Fruit fly (Drosophila melanogaster) ovary, adult (tissue): ENCODE measurements around the gene CHKov2.

Experiments used
- CG17801 ChIP-seq: fragments of 200-800 bp; optimal IDR thresholded peaks from 2 replicates; lab custom pipeline; 2019; ENCODE audit warnings: missing biosample characterization, mild to moderate bottlenecking, missing genetic modification characterization, moderate library complexity; ENCODE audit not compliant: partially characterized antibody

CHKov2 gene

dm6 chr3R:25331103-25331502, at the start of gene CHKov2:
TSS of gene CHKov2 (minus strand) at chr3R:25331203.
- no peak for TF ChIP-seq CG17801

- TF ChIP-seq CG17801: no peak
Observed at dm6 chr3R:25357985-25358384, 27.0 kb upstream of the CHKov2 start, which contains the start of gene ND-49L. TSS of gene ND-49L (plus strand) at chr3R:25358285.

dm6 chr3R:25346899-25347298, 15.9 kb upstream of the CHKov2 start, which contains the start of gene tobi:
TSS of gene tobi (minus strand) at chr3R:25346921.
- TF ChIP-seq CG17801: no peak

- no peak for TF ChIP-seq CG17801
Observed at dm6 chr3R:25339952-25340351, 8.9 kb upstream of the CHKov2 start, which contains the start of gene rha. TSS of gene rha (plus strand) at chr3R:25340252.

dm6 chr3R:25335065-25335464, 4.1 kb upstream of the CHKov2 start, which contains the start of the genes CG10669 and CG11902:
TSS of gene CG10669 (minus strand) at chr3R:25335243.
TSS of gene CG11902 (plus strand) at chr3R:25335257.
- TF ChIP-seq CG17801: no peak

dm6 chr3R:25329079-25329478, 1.9 kb downstream of the CHKov2 start, which contains the start of gene CHKov1:
TSS of gene CHKov1 (minus strand) at chr3R:25329316.
- TF ChIP-seq CG17801: no peak

- no peak for TF ChIP-seq CG17801
Observed at dm6 chr3R:25322657-25323056, 8.3 kb downstream of the CHKov2 start, which contains the start of gene CG10562. TSS of gene CG10562 (minus strand) at chr3R:25322757.

dm6 chr3R:25321681-25322080, 9.3 kb downstream of the CHKov2 start:
- TF ChIP-seq CG17801: no peak

- TF ChIP-seq CG17801: no peak
Observed at dm6 chr3R:25320898-25321297, 10.1 kb downstream of the CHKov2 start.

dm6 chr3R:25320051-25320705, 10.8 kb downstream of the CHKov2 start, which contains the start of gene CG10560:
TSS of gene CG10560 (minus strand) at chr3R:25320101.
- TF ChIP-seq CG17801: no peak

dm6 chr3R:25318011-25318410, 13.0 kb downstream of the CHKov2 start, which contains the start of gene CG10553:
TSS of gene CG10553 (minus strand) at chr3R:25318111.
- no peak for TF ChIP-seq CG17801

dm6 chr3R:25316016-25316415, 15.0 kb downstream of the CHKov2 start, which contains the start of gene CG10559:
TSS of gene CG10559 (minus strand) at chr3R:25316116.
- no peak for TF ChIP-seq CG17801

- no peak for TF ChIP-seq CG17801
Observed at dm6 chr3R:25313771-25314170, 17.2 kb downstream of the CHKov2 start, which contains the start of gene CG31087. TSS of gene CG31087 (minus strand) at chr3R:25313833.

- TF ChIP-seq CG17801: no peak
Observed at dm6 chr3R:25312583-25312982, 18.4 kb downstream of the CHKov2 start.

- TF ChIP-seq CG17801: no peak
Observed at dm6 chr3R:25310843-25311242, 20.2 kb downstream of the CHKov2 start, which contains the start of gene CG31099. TSS of gene CG31099 (minus strand) at chr3R:25310943.

dm6 chr3R:25309175-25309574, 21.8 kb downstream of the CHKov2 start:
- TF ChIP-seq CG17801: no peak

- no peak for TF ChIP-seq CG17801
Observed at dm6 chr3R:25308228-25308627, 22.8 kb downstream of the CHKov2 start, which contains the start of gene CG10550. TSS of gene CG10550 (minus strand) at chr3R:25308391.
